Worm (Caenorhabditis elegans) whole organism, L3 larva: Measurements from ENCODE around the gene mdh-1.

ENCODE experiments used
- R02D3.7 ChIP-seq: fragments of 150-350 bp; optimal IDR thresholded peaks from 2 replicates; lab custom pipeline; 2014; ENCODE audit warnings: missing biosample characterization, missing genetic modification characterization
- ZK546.5 ChIP-seq: sonication (generic microtip); optimal IDR thresholded peaks from 2 replicates; lab custom pipeline; 2017; ENCODE audit warnings: missing biosample characterization, missing genetic modification characterization
- aly-2 ChIP-seq: fragments of 150-350 bp; optimal IDR thresholded peaks from 2 replicates; lab custom pipeline; 2014; ENCODE audit warnings: missing biosample characterization, missing genetic modification characterization
- ama-1 ChIP-seq: fragments of 150-350 bp; optimal IDR thresholded peaks from 2 replicates; lab custom pipeline; 2018
- ceh-82 ChIP-seq: fragments of 150-350 bp; optimal IDR thresholded peaks from 2 replicates; lab custom pipeline; 2014; ENCODE audit warnings: missing biosample characterization, missing genetic modification characterization
- ceh-9 ChIP-seq: sonication (generic microtip); optimal IDR thresholded peaks from 2 replicates; lab custom pipeline; 2018; ENCODE audit warnings: missing biosample characterization, missing genetic modification characterization
- egl-27 ChIP-seq: sonication (generic microtip); optimal IDR thresholded peaks from 4 replicates; lab custom pipeline; 2017; ENCODE audit warnings: missing biosample characterization, missing genetic modification reagents, missing genetic modification characterization
- egl-5 ChIP-seq: fragments of 150-350 bp; optimal IDR thresholded peaks from 2 replicates; lab custom pipeline; 2017; ENCODE audit warnings: missing biosample characterization, missing genetic modification reagents, missing genetic modification characterization, inconsistent platforms
- elt-1 ChIP-seq: fragments of 150-350 bp; optimal IDR thresholded peaks from 2 replicates; lab custom pipeline; 2014; ENCODE audit warnings: missing biosample characterization, missing genetic modification characterization
- elt-2 ChIP-seq: sonication (generic microtip); optimal IDR thresholded peaks from 2 replicates; lab custom pipeline; 2016; ENCODE audit warnings: missing genetic modification reagents, mild to moderate bottlenecking, missing genetic modification characterization, missing compliant biosample characterization
- eor-1 ChIP-seq, 2 experiments: fragments of 150-350 bp; optimal IDR thresholded peaks; 2 replicates each; lab custom pipeline; 2014 to 2018; ENCODE audit warnings: missing biosample characterization in 2 of 2, missing genetic modification characterization in 2 of 2
- fkh-2 ChIP-seq: fragments of 150-350 bp; optimal IDR thresholded peaks from 2 replicates; lab custom pipeline; 2014; ENCODE audit warnings: missing biosample characterization, missing genetic modification reagents, missing genetic modification characterization
- hmg-11 ChIP-seq: sonication (generic microtip); optimal IDR thresholded peaks from 2 replicates; lab custom pipeline; 2016; ENCODE audit warnings: missing genetic modification characterization, missing compliant biosample characterization
- jun-1 ChIP-seq: fragments of 150-350 bp; optimal IDR thresholded peaks from 2 replicates; lab custom pipeline; 2014; ENCODE audit warnings: missing biosample characterization, missing genetic modification reagents, missing genetic modification characterization
- lin-39 ChIP-seq: fragments of 150-350 bp; optimal IDR thresholded peaks from 2 replicates; lab custom pipeline; 2018; ENCODE audit warnings: missing biosample characterization, missing genetic modification reagents, missing genetic modification characterization
- lsy-12 ChIP-seq: sonication (generic microtip); optimal IDR thresholded peaks from 2 replicates; lab custom pipeline; 2016; ENCODE audit warnings: mild to moderate bottlenecking, missing genetic modification characterization, missing compliant biosample characterization
- mml-1 ChIP-seq: fragments of 150-350 bp; sonication (generic microtip); optimal IDR thresholded peaks from 3 replicates; lab custom pipeline; 2014; ENCODE audit warnings: missing biosample characterization, missing genetic modification characterization
- nfya-1 ChIP-seq: sonication (generic microtip); optimal IDR thresholded peaks from 2 replicates; lab custom pipeline; 2017; ENCODE audit warnings: missing genetic modification characterization, mild to moderate bottlenecking, missing compliant biosample characterization, antibody characterized with exemption, moderate library complexity; ENCODE audit not compliant: insufficient read depth
- nhr-12 ChIP-seq: fragments of 150-350 bp; optimal IDR thresholded peaks from 2 replicates; lab custom pipeline; 2014; ENCODE audit warnings: missing biosample characterization, missing genetic modification characterization
- nhr-23 ChIP-seq: fragments of 150-350 bp; optimal IDR thresholded peaks from 2 replicates; lab custom pipeline; 2014; ENCODE audit warnings: missing biosample characterization, missing genetic modification reagents, missing genetic modification characterization
- nhr-237 ChIP-seq: fragments of 150-350 bp; optimal IDR thresholded peaks from 2 replicates; lab custom pipeline; 2014; ENCODE audit warnings: missing biosample characterization, missing genetic modification characterization
- nhr-25 ChIP-seq: sonication (generic microtip); optimal IDR thresholded peaks from 2 replicates; lab custom pipeline; 2017; ENCODE audit warnings: missing biosample characterization, missing genetic modification characterization
- nhr-28 ChIP-seq: fragments of 150-350 bp; optimal IDR thresholded peaks from 2 replicates; lab custom pipeline; 2014; ENCODE audit warnings: missing biosample characterization, missing genetic modification characterization
- nhr-77 ChIP-seq: fragments of 150-350 bp; optimal IDR thresholded peaks from 2 replicates; lab custom pipeline; 2014; ENCODE audit warnings: missing biosample characterization, missing genetic modification characterization
- pha-4 ChIP-seq: fragments of 150-350 bp; optimal IDR thresholded peaks from 2 replicates; lab custom pipeline; 2014; ENCODE audit warnings: missing biosample characterization, missing genetic modification reagents, missing genetic modification characterization
- sea-2 ChIP-seq: fragments of 150-350 bp; sonication (generic microtip); optimal IDR thresholded peaks from 4 replicates; lab custom pipeline; 2014; ENCODE audit warnings: missing biosample characterization, missing genetic modification reagents, missing genetic modification characterization
- tbx-2 ChIP-seq: sonication (generic microtip); optimal IDR thresholded peaks from 2 replicates; lab custom pipeline; 2016; ENCODE audit warnings: mild to moderate bottlenecking, missing genetic modification characterization, missing compliant biosample characterization
- unc-39 ChIP-seq: sonication (generic microtip); optimal IDR thresholded peaks from 4 replicates; lab custom pipeline; 2017; ENCODE audit warnings: missing biosample characterization, missing genetic modification characterization
- zag-1 ChIP-seq: fragments of 150-350 bp; optimal IDR thresholded peaks from 2 replicates; lab custom pipeline; 2014; ENCODE audit warnings: missing biosample characterization, missing genetic modification characterization
- ztf-11 ChIP-seq: fragments of 150-350 bp; optimal IDR thresholded peaks from 2 replicates; lab custom pipeline; 2014; ENCODE audit warnings: missing biosample characterization, missing genetic modification characterization
- ztf-4 ChIP-seq: fragments of 150-350 bp; optimal IDR thresholded peaks from 2 replicates; lab custom pipeline; 2014; ENCODE audit warnings: missing biosample characterization, missing genetic modification characterization

mdh-1 gene

ce11 chrV:6503158-6503557 is 13.2 kb downstream of the mdh-1 start:
- no peak for TF ChIP-seq elt-1 (tag; lab: Kevin White, UChicago)
- TF ChIP-seq nhr-25 (tag; lab: Kevin White, UChicago) = peak; percentile 0
- TF ChIP-seq lin-39 = peak; percentile 39
- TF ChIP-seq ceh-82 (tag; lab: Kevin White, UChicago) = no peak
- TF ChIP-seq, all 47 proteins: peak for 2

ce11 chrV:6498903-6499302 is 17.4 kb downstream of the mdh-1 start, which contains the start of gene W01A11.1:
Gene W01A11.1 (plus strand): TSS chrV:6499224.
- TF ChIP-seq elt-2 (peak; percentile 37), egl-27 (tag; lab: Kevin White, UChicago) (no peak)

- TF ChIP-seq nhr-77 (tag; lab: Kevin White, UChicago) (no peak), elt-1 (tag; lab: Kevin White, UChicago) (peak; percentile 47), nhr-25 (tag; lab: Kevin White, UChicago) (no peak), sea-2 (GFP tag; lab: Kevin White, UChicago) (no peak)
These were observed 17.9 kb downstream of the mdh-1 start for ce11 chrV:6498441-6498840.

DNA sequence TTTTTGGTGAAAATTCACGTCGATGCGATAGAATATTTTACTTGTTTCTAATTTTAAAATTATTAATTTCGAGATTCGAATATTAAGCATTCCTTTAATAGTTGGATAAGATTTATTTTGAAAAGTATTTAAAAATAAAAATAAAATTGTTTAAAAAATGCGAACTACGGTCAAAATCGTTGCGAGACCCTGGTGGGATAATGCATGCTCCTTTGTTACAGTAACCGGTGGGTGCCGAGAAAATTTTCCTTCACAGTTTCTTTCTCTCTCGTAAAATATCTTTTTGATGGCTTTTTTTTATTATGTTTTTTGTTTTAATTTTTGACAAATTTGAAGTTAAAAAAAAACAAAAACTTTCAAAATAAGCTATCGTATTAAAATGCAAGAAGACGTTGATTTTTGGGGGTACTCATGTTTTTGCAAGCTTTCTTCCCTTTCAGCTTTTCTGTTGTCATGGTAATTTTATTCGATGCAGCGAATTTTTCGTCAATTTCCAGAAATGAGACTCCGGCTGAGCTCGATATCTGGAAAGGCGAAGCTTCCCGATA is 19.6 kb downstream of the mdh-1 start, which contains the start of gene dgtr-1:
TSS of gene dgtr-1 (plus strand) at position 498 of the 548 bp plus-strand sequence.
- TF ChIP-seq fkh-2 (tag; lab: Kevin White, UChicago) (no peak), egl-27 (tag; lab: Kevin White, UChicago) (no peak), eor-1 (tag; optimal IDR thresholded peaks at IDR 0.05; lab: Kevin White, UChicago) (no peak), nhr-25 (tag; lab: Kevin White, UChicago) (no peak), hmg-11 (no peak), elt-1 (tag; lab: Kevin White, UChicago) (no peak), ceh-82 (tag; lab: Kevin White, UChicago) (no peak), tbx-2 (tag; lab: Kevin White, UChicago) (no peak), ztf-4 (tag; lab: Kevin White, UChicago) (no peak), nhr-237 (no peak), nfya-1 (tag; lab: Kevin White, UChicago) (no peak), zag-1 (tag; lab: Kevin White, UChicago) (no peak), aly-2 (no peak), unc-39 (no peak), pha-4 (tag; lab: Kevin White, UChicago) (no peak), lsy-12 (tag; lab: Kevin White, UChicago) (no peak), ztf-11 (tag; lab: Kevin White, UChicago) (no peak), ceh-9 (tag; lab: Kevin White, UChicago) (no peak)

DNA sequence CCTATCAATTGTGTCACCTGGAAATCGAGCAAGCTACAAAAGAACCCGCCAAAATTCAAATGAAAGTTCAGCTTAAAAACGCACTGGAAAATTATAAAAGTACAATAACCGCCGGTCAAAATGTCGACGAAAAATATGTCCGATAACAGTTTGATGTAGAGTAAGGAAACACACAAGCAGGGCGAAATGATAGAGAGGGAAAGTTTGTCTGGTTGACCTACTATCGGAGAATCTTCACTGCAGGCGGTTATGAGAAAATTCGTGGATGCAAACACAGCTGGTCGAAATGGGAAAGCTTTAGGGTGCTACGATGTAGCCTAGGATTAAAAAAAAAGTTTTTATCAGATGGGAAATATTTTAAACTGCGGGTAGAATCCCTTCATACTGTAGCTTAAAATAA is 21.0 kb downstream of the mdh-1 start:
- no peak for TF ChIP-seq R02D3.7 (tag; lab: Kevin White, UChicago)
- TF ChIP-seq aly-2 = no peak

DNA sequence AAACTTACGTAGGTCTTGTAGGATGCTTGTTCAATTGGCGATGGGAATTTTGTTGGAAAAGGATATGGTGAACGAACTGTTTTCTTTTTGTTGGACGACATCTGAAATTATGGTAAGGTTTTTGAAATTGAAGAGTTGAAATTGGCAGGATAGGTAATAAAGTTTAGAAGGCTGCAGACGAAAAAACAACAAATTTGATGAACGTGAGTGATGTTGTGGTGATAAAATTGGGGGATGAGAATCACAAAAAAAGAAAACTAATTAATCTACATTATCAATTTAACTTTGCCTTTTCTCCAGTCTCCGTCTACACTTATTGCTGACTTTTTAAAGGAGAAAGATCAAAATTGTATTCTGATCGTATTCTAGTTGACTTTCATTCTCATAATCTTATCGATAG is 22.5 kb downstream of the mdh-1 start, which contains the start of gene cpt-6:
TSS of gene cpt-6 (minus strand) at position 101 of the 400 bp plus-strand sequence.
- TF ChIP-seq nhr-237 = no peak
- no peak for TF ChIP-seq nhr-77 (tag; lab: Kevin White, UChicago)
- TF ChIP-seq hmg-11 = no peak
- no peak for TF ChIP-seq ama-1 (lab: Kevin White, UChicago)
- TF ChIP-seq R02D3.7 (tag; lab: Kevin White, UChicago) = no peak
- no peak for TF ChIP-seq mml-1
- no peak for TF ChIP-seq nhr-12
- TF ChIP-seq ZK546.5 (tag; lab: Kevin White, UChicago) = no peak
- TF ChIP-seq egl-5 (tag; lab: Kevin White, UChicago) = no peak
- no peak for TF ChIP-seq nhr-28
- TF ChIP-seq aly-2 = no peak
- no peak for TF ChIP-seq ceh-82 (tag; lab: Kevin White, UChicago)
- no peak for TF ChIP-seq ztf-4 (tag; lab: Kevin White, UChicago)
- TF ChIP-seq eor-1 (tag; optimal IDR thresholded peaks at IDR 0.05; lab: Kevin White, UChicago) = no peak
- TF ChIP-seq tbx-2 (tag; lab: Kevin White, UChicago) = no peak
- no peak for TF ChIP-seq fkh-2 (tag; lab: Kevin White, UChicago)
- no peak for TF ChIP-seq nhr-23 (tag; lab: Kevin White, UChicago)
- no peak for TF ChIP-seq jun-1 (tag; lab: Kevin White, UChicago)
- no peak for TF ChIP-seq lin-39
- no peak for TF ChIP-seq egl-27 (tag; lab: Kevin White, UChicago)
